Worm (Caenorhabditis elegans) whole organism, L4 larva: ENCODE results near the gene irld-56.

Experiments used
- D1046.2 ChIP-seq: fragments of 200-800 bp; sonication (Bioruptor generic); IDR thresholded peaks from 2 replicates; pipeline ENCODE4 v1.3.6; 2022; ENCODE audit warnings: missing genetic modification characterization, missing compliant biosample characterization
- F10B5.3 ChIP-seq: sonication (generic microtip); optimal IDR thresholded peaks from 2 replicates; lab custom pipeline; 2016; ENCODE audit warnings: mild to moderate bottlenecking, missing genetic modification characterization, missing compliant biosample characterization
- F37D6.2 ChIP-seq: sonication (generic microtip); optimal IDR thresholded peaks from 2 replicates; lab custom pipeline; 2016; ENCODE audit warnings: mild to moderate bottlenecking, missing genetic modification characterization, missing compliant biosample characterization
- R02D3.7 ChIP-seq: fragments of 150-350 bp; sonication (generic microtip); optimal IDR thresholded peaks from 3 replicates; lab custom pipeline; 2014; ENCODE audit warnings: missing biosample characterization, missing genetic modification characterization
- T20F7.1 ChIP-seq: fragments of 200-800 bp; sonication (Bioruptor generic); optimal IDR thresholded peaks from 2 replicates; lab custom pipeline; 2018; ENCODE audit warnings: mild to moderate bottlenecking, missing genetic modification characterization, missing compliant biosample characterization
- Y105C5A.15 ChIP-seq: fragments of 200-800 bp; sonication (Bioruptor generic); IDR thresholded peaks from 2 replicates; pipeline ENCODE4 v1.3.6; 2022; ENCODE audit warnings: missing genetic modification characterization, missing compliant biosample characterization
- Y48G9A.11 ChIP-seq: fragments of 200-800 bp; sonication (Bioruptor generic); IDR thresholded peaks from 2 replicates; pipeline ENCODE4 v1.3.6; 2022; ENCODE audit warnings: missing genetic modification reagents, missing genetic modification characterization, missing compliant biosample characterization
- Y75B8A.6 ChIP-seq: fragments of 200-800 bp; sonication (Bioruptor generic); IDR thresholded peaks from 2 replicates; pipeline ENCODE4 v1.3.6; 2022; ENCODE audit warnings: missing genetic modification reagents, missing genetic modification characterization, missing compliant biosample characterization
- ZK337.2 ChIP-seq: fragments of 200-800 bp; sonication (Bioruptor generic); IDR thresholded peaks from 2 replicates; pipeline ENCODE4 v1.3.6; 2022; ENCODE audit warnings: missing genetic modification reagents, missing genetic modification characterization, missing compliant biosample characterization
- ZK546.5 ChIP-seq, 2 experiments: sonication (generic microtip); optimal IDR thresholded peaks; 2 replicates each; lab custom pipeline; 2017; ENCODE audit warnings: missing biosample characterization in 2 of 2, missing genetic modification characterization in 2 of 2
- aly-2 ChIP-seq: sonication (generic microtip); optimal IDR thresholded peaks from 2 replicates; lab custom pipeline; 2018; ENCODE audit warnings: missing biosample characterization, missing genetic modification characterization
- ama-1 ChIP-seq: fragments of 150-350 bp; optimal IDR thresholded peaks from 2 replicates; lab custom pipeline; 2014; ENCODE audit warnings: inconsistent platforms, mixed read lengths
- attf-4 ChIP-seq: sonication (generic microtip); optimal IDR thresholded peaks from 3 replicates; lab custom pipeline; 2017; ENCODE audit warnings: missing biosample characterization, missing genetic modification characterization
- ceh-28 ChIP-seq: fragments of 150-350 bp; optimal IDR thresholded peaks from 2 replicates; lab custom pipeline; 2014; ENCODE audit warnings: missing biosample characterization, missing genetic modification reagents, missing genetic modification characterization
- ceh-82 ChIP-seq: sonication (generic microtip); optimal IDR thresholded peaks from 2 replicates; lab custom pipeline; 2017; ENCODE audit warnings: missing biosample characterization, missing genetic modification characterization
- ctbp-1 ChIP-seq: fragments of 200-800 bp; sonication (Bioruptor generic); IDR thresholded peaks from 2 replicates; pipeline ENCODE4 v1.3.6; 2022; ENCODE audit warnings: missing genetic modification reagents, missing genetic modification characterization, missing compliant biosample characterization
- dmd-6 ChIP-seq: fragments of 200-800 bp; sonication (Bioruptor generic); IDR thresholded peaks from 2 replicates; pipeline ENCODE4 v1.3.6; 2022; ENCODE audit warnings: missing genetic modification reagents, missing genetic modification characterization, missing compliant biosample characterization
- duxl-1 ChIP-seq: sonication (generic microtip); optimal IDR thresholded peaks from 2 replicates; lab custom pipeline; 2016; ENCODE audit warnings: mild to moderate bottlenecking, missing genetic modification characterization, moderate library complexity, missing compliant biosample characterization; ENCODE audit not compliant: poor library complexity
- dve-1 ChIP-seq: sonication (generic microtip); optimal IDR thresholded peaks from 2 replicates; lab custom pipeline; 2017; ENCODE audit warnings: antibody characterized with exemption, mild to moderate bottlenecking, missing genetic modification characterization, missing compliant biosample characterization; ENCODE audit not compliant: insufficient read depth
- egl-27 ChIP-seq: sonication (generic microtip); optimal IDR thresholded peaks from 3 replicates; lab custom pipeline; 2017; ENCODE audit warnings: missing biosample characterization, missing genetic modification reagents, missing genetic modification characterization
- fos-1 ChIP-seq: fragments of 150-350 bp; optimal IDR thresholded peaks from 2 replicates; lab custom pipeline; 2014; ENCODE audit warnings: missing biosample characterization, missing genetic modification characterization
- hlh-11 ChIP-seq: fragments of 200-800 bp; sonication (Bioruptor generic); optimal IDR thresholded peaks from 2 replicates; lab custom pipeline; 2018; ENCODE audit warnings: mild to moderate bottlenecking, missing genetic modification characterization, missing compliant biosample characterization
- lin-1 ChIP-seq: fragments of 200-800 bp; sonication (Bioruptor generic); IDR thresholded peaks from 2 replicates; pipeline ENCODE4 v1.3.6; 2022; ENCODE audit warnings: missing genetic modification reagents, missing genetic modification characterization, missing compliant biosample characterization
- lin-15B ChIP-seq: fragments of 150-350 bp; sonication (generic microtip); optimal IDR thresholded peaks from 3 replicates; lab custom pipeline; 2014; ENCODE audit warnings: missing biosample characterization, missing genetic modification characterization
- lin-38 ChIP-seq: fragments of 200-800 bp; sonication (Bioruptor generic); IDR thresholded peaks from 2 replicates; pipeline ENCODE4 v1.3.6; 2022; ENCODE audit warnings: missing genetic modification reagents, missing genetic modification characterization, missing compliant biosample characterization
- lin-39 ChIP-seq: fragments of 150-350 bp; optimal IDR thresholded peaks from 2 replicates; lab custom pipeline; 2014; ENCODE audit warnings: missing biosample characterization, missing genetic modification reagents, missing genetic modification characterization
- lir-3 ChIP-seq: sonication (generic microtip); optimal IDR thresholded peaks from 2 replicates; lab custom pipeline; 2016; ENCODE audit warnings: mild to moderate bottlenecking, missing genetic modification characterization, missing compliant biosample characterization
- madf-5 ChIP-seq, 2 experiments: fragments of 200-800 bp; sonication (Bioruptor generic); IDR thresholded peaks; 2 replicates each; pipeline ENCODE4 v1.3.6; 2022; ENCODE audit warnings: missing compliant biosample characterization in 2 of 2, missing genetic modification characterization in 2 of 2
- mep-1 ChIP-seq: fragments of 150-350 bp; sonication (generic microtip); optimal IDR thresholded peaks from 3 replicates; lab custom pipeline; 2014; ENCODE audit warnings: missing biosample characterization, missing genetic modification characterization
- mes-2 ChIP-seq: sonication (generic microtip); optimal IDR thresholded peaks from 2 replicates; lab custom pipeline; 2016; ENCODE audit warnings: missing genotype, mild to moderate bottlenecking, missing genetic modification characterization, missing compliant biosample characterization; ENCODE audit not compliant: poor library complexity, severe bottlenecking
- nhr-10 ChIP-seq: fragments of 150-350 bp; optimal IDR thresholded peaks from 2 replicates; lab custom pipeline; 2014; ENCODE audit warnings: missing biosample characterization, missing genetic modification characterization
- nhr-237 ChIP-seq: sonication (generic microtip); optimal IDR thresholded peaks from 2 replicates; lab custom pipeline; 2017; ENCODE audit warnings: missing biosample characterization, missing genetic modification characterization
- nhr-25 ChIP-seq: sonication (generic microtip); optimal IDR thresholded peaks from 2 replicates; lab custom pipeline; 2017; ENCODE audit warnings: missing genetic modification characterization, mild to moderate bottlenecking, missing compliant biosample characterization, antibody characterized with exemption, moderate library complexity, borderline replicate concordance; ENCODE audit not compliant: insufficient read depth
- nhr-48 ChIP-seq: sonication (generic microtip); optimal IDR thresholded peaks from 2 replicates; lab custom pipeline; 2016; ENCODE audit warnings: mild to moderate bottlenecking, missing genetic modification characterization, missing compliant biosample characterization
- nhr-6 ChIP-seq: fragments of 150-350 bp; optimal IDR thresholded peaks from 2 replicates; lab custom pipeline; 2014; ENCODE audit warnings: missing biosample characterization, missing genetic modification characterization
- php-3 ChIP-seq: fragments of 200-800 bp; sonication (Bioruptor generic); IDR thresholded peaks from 2 replicates; pipeline ENCODE4 v1.3.6; 2022; ENCODE audit warnings: missing genetic modification reagents, missing genetic modification characterization, missing compliant biosample characterization
- set-16 ChIP-seq: fragments of 200-800 bp; sonication (Bioruptor generic); IDR thresholded peaks from 2 replicates; pipeline ENCODE4 v1.3.6; 2022; ENCODE audit warnings: missing genetic modification reagents, missing genetic modification characterization, missing compliant biosample characterization
- skn-1 ChIP-seq: fragments of 150-350 bp; optimal IDR thresholded peaks from 2 replicates; lab custom pipeline; 2014; ENCODE audit warnings: missing biosample characterization, missing genetic modification characterization
- snpc-1.2 ChIP-seq: fragments of 200-800 bp; sonication (Bioruptor generic); IDR thresholded peaks from 2 replicates; pipeline ENCODE4 v1.3.6; 2022; ENCODE audit warnings: missing genetic modification reagents, missing genetic modification characterization, missing compliant biosample characterization
- snpc-4 ChIP-seq: fragments of 150-350 bp; optimal IDR thresholded peaks from 2 replicates; lab custom pipeline; 2014; ENCODE audit warnings: missing biosample characterization, missing genetic modification characterization
- tra-1 ChIP-seq: fragments of 200-800 bp; sonication (Bioruptor generic); IDR thresholded peaks from 2 replicates; pipeline ENCODE4 v1.3.6; 2022; ENCODE audit warnings: missing genetic modification reagents, missing genetic modification characterization, missing compliant biosample characterization
- unc-130 ChIP-seq: sonication (generic microtip); optimal IDR thresholded peaks from 2 replicates; lab custom pipeline; 2016; ENCODE audit warnings: missing genetic modification reagents, missing genetic modification characterization, missing compliant biosample characterization
- unc-39 ChIP-seq: sonication (generic microtip); optimal IDR thresholded peaks from 2 replicates; lab custom pipeline; 2017; ENCODE audit warnings: missing biosample characterization, missing genetic modification characterization
- unc-62 ChIP-seq, 3 experiments: fragments of 150-350 bp in 1 of 3; sonication (generic microtip); optimal IDR thresholded peaks in 2 of 3; peaks in 1 of 3; 1 replicate in 1 of 3; 2 replicates in 2 of 3; lab custom pipeline; 2014 to 2017; ENCODE audit warnings: missing biosample characterization in 3 of 3, missing genetic modification characterization in 3 of 3, missing genetic modification reagents in 3 of 3, missing genotype in 1 of 3
- zag-1 ChIP-seq: fragments of 150-350 bp; optimal IDR thresholded peaks from 2 replicates; lab custom pipeline; 2014; ENCODE audit warnings: missing biosample characterization, missing genetic modification characterization
- zfp-3 ChIP-seq: fragments of 200-800 bp; sonication (Bioruptor generic); conservative IDR thresholded peaks from 2 replicates; pipeline ENCODE4 v1.3.6; 2022; ENCODE audit warnings: missing genetic modification reagents, missing genetic modification characterization, missing compliant biosample characterization
- ztf-11 ChIP-seq: fragments of 150-350 bp; optimal IDR thresholded peaks from 2 replicates; lab custom pipeline; 2014; ENCODE audit warnings: missing biosample characterization, missing genetic modification characterization

The irld-56 gene

DNA sequence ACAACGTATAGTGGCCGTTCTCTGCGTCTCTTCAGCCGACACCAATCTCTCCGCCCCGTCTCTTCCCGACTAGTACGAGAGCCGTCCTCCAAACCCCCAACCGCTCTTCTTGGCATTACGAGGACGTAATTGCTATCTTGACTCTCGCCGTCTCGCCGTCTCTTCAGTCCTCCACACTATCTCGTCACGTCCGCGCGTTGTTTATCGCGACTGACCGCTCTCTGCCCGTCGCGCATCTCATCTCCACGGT is 13.6 kb upstream of the irld-56 start (continued):
- TF ChIP-seq nhr-6 (no peak), attf-4 (no peak), ceh-82 (tag; lab: Kevin White, UChicago) (no peak), nhr-10 (tag; lab: Kevin White, UChicago) (no peak), madf-5 (GFP tag; IDR thresholded peaks at IDR 0.05; lab: Robert Waterston, UW) (no peak), Y105C5A.15 (GFP tag; lab: Robert Waterston, UW) (no peak; the same call in 1 of the 2 replicates), duxl-1 (no peak), php-3 (no peak), lin-15B (tag; lab: Kevin White, UChicago) (no peak)

DNA sequence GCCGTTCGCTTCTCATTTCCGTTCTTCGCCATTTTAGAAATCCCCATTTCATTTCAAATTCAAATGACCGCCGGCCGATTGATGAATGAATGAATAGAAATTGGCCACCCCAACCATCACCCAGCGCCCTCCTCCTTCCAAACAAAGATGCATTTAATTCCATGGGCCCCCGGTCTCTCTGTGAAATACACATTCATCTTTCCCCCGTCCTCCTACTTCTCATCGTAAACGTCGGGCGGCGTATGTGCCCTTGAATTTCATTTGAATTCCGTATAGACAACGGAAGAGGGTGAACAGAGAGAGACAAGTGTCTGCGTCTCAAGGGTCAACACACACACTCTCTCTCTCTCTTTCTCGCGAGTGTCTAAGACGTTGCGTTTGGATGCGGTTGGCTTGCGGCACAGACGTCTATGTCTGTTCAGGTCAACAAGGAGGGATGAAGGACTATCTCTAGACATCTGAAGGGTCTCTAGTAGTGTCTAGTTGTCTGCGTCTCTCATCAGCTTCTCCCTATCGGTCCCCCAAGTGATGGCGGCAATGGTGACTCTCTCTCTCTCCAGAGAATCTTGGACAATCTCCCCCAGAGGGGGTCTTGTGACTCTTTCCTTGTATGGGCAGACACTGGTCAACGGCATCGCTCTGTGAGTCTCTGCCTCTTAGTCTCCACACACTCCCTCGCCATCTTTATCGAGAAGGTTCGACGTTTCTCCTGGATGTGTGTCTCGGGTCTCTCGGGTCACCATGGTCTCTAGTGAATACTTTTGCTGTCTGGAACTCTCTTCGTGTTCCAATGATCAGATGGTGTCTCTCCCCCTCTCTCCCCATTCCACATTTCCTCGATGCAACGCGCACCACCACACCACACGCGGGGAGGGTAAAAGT is 13.1 kb upstream of the irld-56 start:
- TF ChIP-seq mes-2: peak; percentile 67
- no peak for TF ChIP-seq ztf-11
- TF ChIP-seq ceh-28 (tag; lab: Kevin White, UChicago): peak; percentile 27
- peak; percentile 84 for TF ChIP-seq dmd-6 (GFP tag; lab: Robert Waterston, UW)
- TF ChIP-seq nhr-10 (tag; lab: Kevin White, UChicago): no peak
- TF ChIP-seq snpc-1.2 (GFP tag; lab: Robert Waterston, UW): peak; percentile 60
- TF ChIP-seq madf-5 (GFP tag; IDR thresholded peaks at IDR 0.05; lab: Robert Waterston, UW): 0 out of 4 replicates have a peak, but pooled peaks of 1 of the 2 experiments have one; percentile 51
- TF ChIP-seq skn-1 (tag; lab: Kevin White, UChicago): no peak
- peak; percentile 54 for TF ChIP-seq unc-39 (tag; lab: Kevin White, UChicago)
- peak; percentile 94 for TF ChIP-seq nhr-48
- no peak for TF ChIP-seq mep-1 (tag; lab: Kevin White, UChicago)
- TF ChIP-seq ama-1 (lab: Kevin White, UChicago): no peak
- no peak for TF ChIP-seq unc-130
- no peak for TF ChIP-seq F10B5.3 (tag; lab: Kevin White, UChicago)
- TF ChIP-seq R02D3.7 (tag; lab: Kevin White, UChicago): no peak
- TF ChIP-seq hlh-11 (tag; lab: Kevin White, UChicago): peak; percentile 94
- no peak for TF ChIP-seq zag-1 (tag; lab: Kevin White, UChicago)
- TF ChIP-seq nhr-237 (tag; lab: Kevin White, UChicago): no peak
- TF ChIP-seq Y48G9A.11: no peak
- no peak for TF ChIP-seq Y75B8A.6 (GFP tag; lab: Robert Waterston, UW)
- TF ChIP-seq snpc-4 (tag; lab: Kevin White, UChicago): no peak
- peak; percentile 76; the same call in 1 of the 2 replicates for TF ChIP-seq tra-1 (GFP tag; lab: Robert Waterston, UW)
- TF ChIP-seq fos-1: no peak
- peak; percentile 23 for TF ChIP-seq nhr-6
- peak; percentile 73 for TF ChIP-seq dve-1 (tag; lab: Kevin White, UChicago)
- no peak for TF ChIP-seq ZK546.5 (tag; optimal IDR thresholded peaks at IDR 0.05; lab: Kevin White, UChicago)
- TF ChIP-seq lir-3: no peak
- TF ChIP-seq lin-38: peak; percentile 53; the same call in 1 of the 2 replicates
- TF ChIP-seq lin-39: no peak
- TF ChIP-seq php-3: no peak
- TF ChIP-seq unc-62 (GFP tag; optimal IDR thresholded peaks at IDR 0.05 in 1 of 2; lab: Kevin White, UChicago): peak in 1 of 2 experiments; percentile 98
- TF ChIP-seq unc-62 (tag; optimal IDR thresholded peaks at IDR 0.05; lab: Kevin White, UChicago): no peak
- no peak for TF ChIP-seq ZK337.2 (GFP tag; lab: Robert Waterston, UW)
- no peak for TF ChIP-seq aly-2 (tag; lab: Kevin White, UChicago)
- peak; percentile 75; the same call in 1 of the 2 replicates for TF ChIP-seq Y105C5A.15 (GFP tag; lab: Robert Waterston, UW)
- TF ChIP-seq set-16 (GFP tag; lab: Robert Waterston, UW): no peak; the same call in 1 of the 2 replicates
- peak; percentile 69 for TF ChIP-seq T20F7.1 (GFP tag; lab: Kevin White, UChicago)
- TF ChIP-seq F37D6.2 (tag; lab: Kevin White, UChicago): peak; percentile 84
- TF ChIP-seq lin-1 (GFP tag; lab: Robert Waterston, UW): 0 out of 2 replicates have a peak, but pooled peaks have one; percentile 4
- peak; percentile 90 for TF ChIP-seq ctbp-1 (GFP tag; lab: Robert Waterston, UW)
- TF ChIP-seq D1046.2 (GFP tag; lab: Robert Waterston, UW): no peak
- TF ChIP-seq egl-27 (tag; lab: Kevin White, UChicago): no peak
- peak; percentile 86 for TF ChIP-seq zfp-3 (GFP tag; lab: Robert Waterston, UW)
- no peak for TF ChIP-seq nhr-25 (tag; lab: Kevin White, UChicago)
